Fruit fly (Drosophila melanogaster): ENCODE data around the gene CG33494.

Gene CG33494

dm6 chr3R:25453150-25453680, 41.7 kb downstream of the CG33494 start (continued):
- TF ChIP-seq D (optimal IDR thresholded peaks at IDR 0.05) (no peak), D (GFP tag; optimal IDR thresholded peaks at IDR 0.05) (peak; percentile 52), dmrt99B (tag; optimal IDR thresholded peaks at IDR 0.05) (peak; percentile 62), ato (GFP tag; IDR thresholded peaks at IDR 0.05; ENCODE audit: partially characterized antibody) (no peak), CG2202 (tag; optimal IDR thresholded peaks at IDR 0.05) (peak; percentile 66), CG15269 (tag; optimal IDR thresholded peaks at IDR 0.05) (peak; percentile 51), Jarid2 (GFP tag; optimal IDR thresholded peaks at IDR 0.05) (peak; percentile 1), Mad (GFP tag; optimal IDR thresholded peaks at IDR 0.05) (peak; percentile 34), CG7987 (GFP tag; optimal IDR thresholded peaks at IDR 0.05) (peak; percentile 37), NC2α (GFP tag; optimal IDR thresholded peaks at IDR 0.05) (peak; percentile 14), Bteb2 (GFP tag; optimal IDR thresholded peaks at IDR 0.05) (no peak), tap (tag; optimal IDR thresholded peaks at IDR 0.05) (peak; percentile 47), crol (GFP tag; IDR thresholded peaks at IDR 0.05) (no peak), B-H2 (GFP tag; optimal IDR thresholded peaks at IDR 0.05) (peak; percentile 54), CG14441 (GFP tag; IDR thresholded peaks at IDR 0.05) (0 out of 2 replicates have a peak, but pooled peaks have one; percentile 5), stwl (tag; optimal IDR thresholded peaks at IDR 0.05) (peak; percentile 5), Bgb (GFP tag; IDR thresholded peaks at IDR 0.05; ENCODE audit: partially characterized antibody) (no peak), ac (GFP tag; optimal IDR thresholded peaks at IDR 0.05) (peak; percentile 29), usp (GFP tag; optimal IDR thresholded peaks at IDR 0.05) (no peak), sens-2 (GFP tag; IDR thresholded peaks at IDR 0.05) (0 out of 2 replicates have a peak, but pooled peaks have one; percentile 21), ham (GFP tag; IDR thresholded peaks at IDR 0.05) (no peak), CG30431 (GFP tag; optimal IDR thresholded peaks at IDR 0.05) (peak; percentile 14), CG12236 (GFP tag; optimal IDR thresholded peaks at IDR 0.05) (peak; percentile 47), Camta (GFP tag; optimal IDR thresholded peaks at IDR 0.05) (no peak), CG11085 (GFP tag; IDR thresholded peaks at IDR 0.05) (peak; percentile 13; the same call in 1 of the 2 replicates), Pdp1 (GFP tag; optimal IDR thresholded peaks at IDR 0.05) (no peak), CG12659 (GFP tag; optimal IDR thresholded peaks at IDR 0.05) (peak; percentile 26), CG12219 (GFP tag; optimal IDR thresholded peaks at IDR 0.05) (peak; percentile 46), cad (GFP tag; optimal IDR thresholded peaks at IDR 0.05) (no peak), kah (GFP tag; optimal IDR thresholded peaks at IDR 0.05) (peak; percentile 81), CG5180 (GFP tag; optimal IDR thresholded peaks at IDR 0.05) (no peak), CG6175 (GFP tag; IDR thresholded peaks at IDR 0.05) (no peak), NK7.1 (GFP tag; optimal IDR thresholded peaks at IDR 0.05) (no peak), CG10321 (GFP tag; IDR thresholded peaks at IDR 0.05) (peak; percentile 29; the same call in 1 of the 2 replicates), CG12769 (tag; optimal IDR thresholded peaks at IDR 0.05) (no peak), CG9797 (GFP tag; optimal IDR thresholded peaks at IDR 0.05) (no peak), sim (GFP tag; IDR thresholded peaks at IDR 0.05) (0 out of 2 replicates have a peak, but pooled peaks have one; percentile 19), zf30C (GFP tag; optimal IDR thresholded peaks at IDR 0.05) (no peak), zen2 (GFP tag; IDR thresholded peaks at IDR 0.05; ENCODE audit: partially characterized antibody) (no peak), her (GFP tag; optimal IDR thresholded peaks at IDR 0.05) (peak; percentile 22), lab (GFP tag; optimal IDR thresholded peaks at IDR 0.05) (peak; percentile 76), unpg (GFP tag; optimal IDR thresholded peaks at IDR 0.05) (peak; percentile 64), hb (GFP tag; IDR thresholded peaks at IDR 0.05; ENCODE audit: partially characterized antibody) (no peak), chm (GFP tag; IDR thresholded peaks at IDR 0.05) (no peak), gt (GFP tag; IDR thresholded peaks at IDR 0.05) (no peak), CG4854 (GFP tag; optimal IDR thresholded peaks at IDR 0.05) (no peak), Dek (tag; optimal IDR thresholded peaks at IDR 0.05) (peak; percentile 44), Stat92E (GFP tag; optimal IDR thresholded peaks at IDR 0.05) (no peak), Fer1 (GFP tag; optimal IDR thresholded peaks at IDR 0.05) (peak; percentile 71), sna (GFP tag; IDR thresholded peaks at IDR 0.05; ENCODE audit: partially characterized antibody) (no peak)
